Fruit fly (Drosophila melanogaster) Kc167 (cell line): ENCODE results near the gene LUBEL.

Experiments used
- Myc ChIP-seq: fragments of >200 bp; optimal IDR thresholded peaks from 2 replicates; lab custom pipeline; 2017; ENCODE audit warnings: missing external identifiers
- h ChIP-seq: fragments of >200 bp; optimal IDR thresholded peaks from 3 replicates; lab custom pipeline; 2018; ENCODE audit warnings: missing external identifiers
- insv ChIP-seq: fragments of >200 bp; optimal IDR thresholded peaks from 3 replicates; lab custom pipeline; 2018; ENCODE audit warnings: missing external identifiers
- ttk ChIP-seq: sonication (Bioruptor generic); optimal IDR thresholded peaks from 2 replicates; lab custom pipeline; 2017; ENCODE audit warnings: missing external identifiers

dm6 chr2L:6822044-6822443 lies 49.5 kb upstream of the LUBEL start:
- TF ChIP-seq h = no peak
- TF ChIP-seq insv = no peak
- no peak for TF ChIP-seq ttk (lab: Kevin White, UChicago)
- TF ChIP-seq Myc (lab: Kevin White, UChicago) = no peak
